Worm (Caenorhabditis elegans) whole organism, L1 larva: Measurements from ENCODE around the gene B0410.1.
A peak's percentile ranks its signal among the peaks of the same experiment; 100 is the strongest.

Experiments
- C16A3.4 ChIP-seq: fragments of 150-350 bp; optimal IDR thresholded peaks from 2 replicates; lab custom pipeline; 2014; ENCODE audit warnings: missing biosample characterization, missing genetic modification characterization
- F16B12.6 ChIP-seq: fragments of 150-350 bp; optimal IDR thresholded peaks from 2 replicates; lab custom pipeline; 2014; ENCODE audit warnings: missing biosample characterization, missing genetic modification characterization
- aha-1 ChIP-seq: fragments of 150-350 bp; optimal IDR thresholded peaks from 2 replicates; lab custom pipeline; 2014; ENCODE audit warnings: missing biosample characterization, missing genetic modification characterization
- aly-2 ChIP-seq: fragments of 150-350 bp; optimal IDR thresholded peaks from 2 replicates; lab custom pipeline; 2014; ENCODE audit warnings: missing biosample characterization, missing genetic modification characterization
- ama-1 ChIP-seq: fragments of 150-350 bp; optimal IDR thresholded peaks from 2 replicates; lab custom pipeline; 2014
- blmp-1 ChIP-seq: fragments of 150-350 bp; optimal IDR thresholded peaks from 2 replicates; lab custom pipeline; 2014; ENCODE audit warnings: missing biosample characterization, missing genetic modification characterization
- ceh-82 ChIP-seq, 3 experiments: fragments of 150-350 bp in 1 of 3; sonication (generic microtip) in 2 of 3; optimal IDR thresholded peaks; 2 replicates each; lab custom pipeline; 2014 to 2017; ENCODE audit warnings: missing biosample characterization in 3 of 3, missing genetic modification characterization in 3 of 3
- ceh-88 ChIP-seq: fragments of 200-800 bp; sonication (Bioruptor generic); IDR thresholded peaks from 2 replicates; pipeline ENCODE4 v1.3.6; 2022; ENCODE audit warnings: missing genetic modification characterization, missing compliant biosample characterization
- dpl-1 ChIP-seq, 3 experiments: fragments of 150-350 bp in 2 of 3; sonication (generic microtip) in 1 of 3; optimal IDR thresholded peaks; 2 replicates each; lab custom pipeline; 2014 to 2017; ENCODE audit warnings: missing biosample characterization in 3 of 3, missing genetic modification characterization in 3 of 3, missing genetic modification reagents in 3 of 3
- dsc-1 ChIP-seq: sonication (generic microtip); optimal IDR thresholded peaks from 2 replicates; lab custom pipeline; 2016; ENCODE audit warnings: mild to moderate bottlenecking, missing genetic modification characterization, missing compliant biosample characterization
- efl-1 ChIP-seq, 4 experiments: fragments of 150-350 bp; optimal IDR thresholded peaks in 3 of 4; peaks in 1 of 4; 1 replicate in 1 of 4; 2 replicates in 3 of 4; lab custom pipeline; 2014; ENCODE audit warnings: missing biosample characterization in 2 of 4, missing genetic modification characterization in 2 of 4, missing genetic modification reagents in 2 of 4
- efl-3 ChIP-seq: fragments of 200-800 bp; sonication (Bioruptor generic); optimal IDR thresholded peaks from 2 replicates; lab custom pipeline; 2018; ENCODE audit warnings: mild to moderate bottlenecking, missing genetic modification characterization, missing compliant biosample characterization
- egl-27 ChIP-seq, 2 experiments: fragments of 150-350 bp in 1 of 2; sonication (generic microtip); optimal IDR thresholded peaks; 3 replicates each; lab custom pipeline; 2017 to 2018; ENCODE audit warnings: missing biosample characterization in 2 of 2, missing genetic modification characterization in 2 of 2, missing genetic modification reagents in 2 of 2
- elt-2 ChIP-seq: sonication (generic microtip); optimal IDR thresholded peaks from 2 replicates; lab custom pipeline; 2016; ENCODE audit warnings: missing genetic modification characterization, mild to moderate bottlenecking, inconsistent platforms, missing compliant biosample characterization, missing genetic modification reagents
- elt-3 ChIP-seq, 6 experiments: fragments of 150-350 bp in 1 of 6; sonication (generic microtip); optimal IDR thresholded peaks; 2 replicates each; lab custom pipeline; 2017 to 2018; ENCODE audit warnings: missing biosample characterization in 6 of 6, missing genetic modification characterization in 6 of 6, inconsistent platforms in 1 of 6
- ets-5 ChIP-seq: fragments of 200-800 bp; sonication (Bioruptor generic); IDR thresholded peaks from 2 replicates; pipeline ENCODE4 v1.3.6; 2022; ENCODE audit warnings: missing genetic modification characterization, missing compliant biosample characterization
- fkh-10 ChIP-seq: sonication (generic microtip); optimal IDR thresholded peaks from 2 replicates; lab custom pipeline; 2017; ENCODE audit warnings: missing biosample characterization, missing genetic modification reagents, missing genetic modification characterization
- fos-1 ChIP-seq: fragments of 150-350 bp; optimal IDR thresholded peaks from 2 replicates; lab custom pipeline; 2014; ENCODE audit warnings: missing biosample characterization, missing genetic modification characterization
- hlh-4 ChIP-seq: sonication (generic microtip); optimal IDR thresholded peaks from 2 replicates; lab custom pipeline; 2016; ENCODE audit warnings: mild to moderate bottlenecking, missing genetic modification characterization, missing compliant biosample characterization
- hpl-2 ChIP-seq: fragments of 150-350 bp; optimal IDR thresholded peaks from 2 replicates; lab custom pipeline; 2014; ENCODE audit warnings: missing biosample characterization, missing genetic modification reagents, missing genetic modification characterization
- irx-1 ChIP-seq: sonication (generic microtip); optimal IDR thresholded peaks from 2 replicates; lab custom pipeline; 2016; ENCODE audit warnings: missing genetic modification characterization, missing compliant biosample characterization
- isw-1 ChIP-seq: fragments of 200-800 bp; sonication (Bioruptor generic); IDR thresholded peaks from 2 replicates; pipeline ENCODE4 v1.3.6; 2022; ENCODE audit warnings: missing genetic modification characterization, missing compliant biosample characterization
- jun-1 ChIP-seq: fragments of 150-350 bp; optimal IDR thresholded peaks from 2 replicates; lab custom pipeline; 2014; ENCODE audit warnings: missing biosample characterization, missing genetic modification reagents, missing genetic modification characterization
- lin-13 ChIP-seq: fragments of 150-350 bp; optimal IDR thresholded peaks from 2 replicates; lab custom pipeline; 2014; ENCODE audit warnings: missing biosample characterization, missing genetic modification reagents, missing genetic modification characterization
- lin-15B ChIP-seq: fragments of 150-350 bp; sonication (generic microtip); optimal IDR thresholded peaks from 3 replicates; lab custom pipeline; 2014; ENCODE audit warnings: missing biosample characterization, missing genetic modification characterization
- lin-39 ChIP-seq: fragments of 150-350 bp; optimal IDR thresholded peaks from 2 replicates; lab custom pipeline; 2014; ENCODE audit warnings: missing biosample characterization, missing genetic modification reagents, missing genetic modification characterization
- lsy-2 ChIP-seq, 2 experiments: fragments of 150-350 bp; optimal IDR thresholded peaks; 2 replicates each; lab custom pipeline; 2014; ENCODE audit warnings: missing biosample characterization in 2 of 2, missing genetic modification characterization in 2 of 2
- mab-9 ChIP-seq: fragments of 200-800 bp; sonication (Bioruptor generic); IDR thresholded peaks from 2 replicates; pipeline ENCODE4 v1.3.6; 2022; ENCODE audit warnings: missing genetic modification reagents, missing genetic modification characterization, missing compliant biosample characterization
- mdl-1 ChIP-seq, 2 experiments: fragments of 150-350 bp; optimal IDR thresholded peaks; 2 replicates each; lab custom pipeline; 2014 to 2017; ENCODE audit warnings: missing biosample characterization in 2 of 2, missing genetic modification characterization in 2 of 2, inconsistent platforms in 1 of 2
- mef-2 ChIP-seq: fragments of 150-350 bp; optimal IDR thresholded peaks from 2 replicates; lab custom pipeline; 2014; ENCODE audit warnings: missing biosample characterization, missing genetic modification characterization
- mep-1 ChIP-seq: fragments of 150-350 bp; optimal IDR thresholded peaks from 2 replicates; lab custom pipeline; 2014; ENCODE audit warnings: missing biosample characterization, missing genetic modification characterization
- nhr-12 ChIP-seq: sonication (generic microtip); optimal IDR thresholded peaks from 2 replicates; lab custom pipeline; 2017; ENCODE audit warnings: missing biosample characterization, missing genetic modification characterization
- nhr-20 ChIP-seq: sonication (generic microtip); optimal IDR thresholded peaks from 2 replicates; lab custom pipeline; 2016; ENCODE audit warnings: mild to moderate bottlenecking, missing genetic modification characterization, missing compliant biosample characterization
- nhr-237 ChIP-seq: fragments of 150-350 bp; optimal IDR thresholded peaks from 2 replicates; lab custom pipeline; 2014; ENCODE audit warnings: missing biosample characterization, missing genetic modification characterization
- nhr-71 ChIP-seq: sonication (generic microtip); optimal IDR thresholded peaks from 2 replicates; lab custom pipeline; 2016; ENCODE audit warnings: mild to moderate bottlenecking, missing genetic modification characterization, moderate library complexity, missing compliant biosample characterization
- nhr-84 ChIP-seq: sonication (generic microtip); optimal IDR thresholded peaks from 2 replicates; lab custom pipeline; 2017; ENCODE audit warnings: missing biosample characterization, missing genetic modification characterization
- nhr-85 ChIP-seq: sonication (generic microtip); peaks from one replicate; lab custom pipeline; 2016; ENCODE audit warnings: missing genetic modification characterization, inconsistent platforms, missing compliant biosample characterization
- skn-1 ChIP-seq: fragments of 150-350 bp; optimal IDR thresholded peaks from 2 replicates; lab custom pipeline; 2014; ENCODE audit warnings: missing biosample characterization, missing genetic modification characterization
- snu-23 ChIP-seq: sonication (generic microtip); optimal IDR thresholded peaks from 2 replicates; lab custom pipeline; 2016; ENCODE audit warnings: missing genetic modification characterization, missing compliant biosample characterization
- sox-4 ChIP-seq: sonication (generic microtip); optimal IDR thresholded peaks from 2 replicates; lab custom pipeline; 2016; ENCODE audit warnings: missing genetic modification characterization, missing compliant biosample characterization
- sup-37 ChIP-seq: fragments of 200-800 bp; sonication (Bioruptor generic); optimal IDR thresholded peaks from 2 replicates; lab custom pipeline; 2018; ENCODE audit warnings: mild to moderate bottlenecking, missing genetic modification characterization, missing compliant biosample characterization
- unc-130 ChIP-seq: fragments of 150-350 bp; optimal IDR thresholded peaks from 2 replicates; lab custom pipeline; 2017; ENCODE audit warnings: missing biosample characterization, missing genetic modification characterization, inconsistent platforms
- unc-62 ChIP-seq: fragments of 150-350 bp; optimal IDR thresholded peaks from 2 replicates; lab custom pipeline; 2014; ENCODE audit warnings: missing biosample characterization, missing genetic modification reagents, missing genetic modification characterization
- unc-98 ChIP-seq: fragments of 200-800 bp; sonication (Bioruptor generic); IDR thresholded peaks from 2 replicates; pipeline ENCODE4 v1.3.6; 2022; ENCODE audit warnings: missing genetic modification characterization, missing compliant biosample characterization
- xbp-1 ChIP-seq: sonication (generic microtip); optimal IDR thresholded peaks from 2 replicates; lab custom pipeline; 2016; ENCODE audit warnings: missing genetic modification characterization, missing compliant biosample characterization
- ztf-11 ChIP-seq, 2 experiments: sonication (generic microtip); optimal IDR thresholded peaks; 2 replicates each; lab custom pipeline; 2016 to 2017; ENCODE audit warnings: missing genetic modification characterization in 2 of 2, missing biosample characterization in 1 of 2, missing compliant biosample characterization in 1 of 2
- ztf-4 ChIP-seq: fragments of 150-350 bp; optimal IDR thresholded peaks from 2 replicates; lab custom pipeline; 2014; ENCODE audit warnings: missing biosample characterization, missing genetic modification characterization

B0410.1 gene

DNA sequence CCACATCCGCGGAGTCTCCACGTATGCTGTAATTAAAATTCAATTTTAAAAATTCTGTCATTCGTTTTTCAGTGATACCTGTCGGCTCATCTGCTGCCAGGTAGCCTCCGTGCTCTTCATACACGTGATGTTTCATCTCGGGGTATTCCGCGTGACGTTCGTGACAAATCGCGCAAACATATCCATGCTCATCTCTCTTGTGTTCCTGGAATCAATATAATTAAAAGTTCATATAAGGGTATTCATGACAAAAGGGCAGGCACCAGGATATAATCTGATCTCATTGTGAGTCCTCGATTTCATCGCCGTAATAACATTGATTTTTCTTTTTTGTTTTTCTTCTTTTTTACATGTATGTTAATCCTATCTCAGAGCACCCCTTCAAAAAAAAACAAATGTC lies 40.4 kb upstream of the B0410.1 start (continued):
- no peak for TF ChIP-seq efl-3
- TF ChIP-seq unc-62 (GFP tag; lab: Kevin White, UChicago): no peak
- no peak for TF ChIP-seq elt-2 (tag; lab: Kevin White, UChicago)
- no peak for TF ChIP-seq lsy-2 (tag; optimal IDR thresholded peaks at IDR 0.05; lab: Kevin White, UChicago)
- no peak for TF ChIP-seq unc-98 (GFP tag; lab: Robert Waterston, UW)
- TF ChIP-seq sup-37: no peak
- peak; percentile 94 for TF ChIP-seq dsc-1
- no peak for TF ChIP-seq fkh-10 (GFP tag; lab: Kevin White, UChicago)
- no peak for TF ChIP-seq snu-23 (GFP tag; lab: Kevin White, UChicago)
- TF ChIP-seq mef-2: no peak
- TF ChIP-seq jun-1: no peak
- no peak for TF ChIP-seq mdl-1 (tag; optimal IDR thresholded peaks at IDR 0.05; lab: Kevin White, UChicago)
- TF ChIP-seq aha-1 (tag; lab: Kevin White, UChicago): no peak
- no peak for TF ChIP-seq unc-130
- no peak for TF ChIP-seq mep-1 (tag; lab: Kevin White, UChicago)
- no peak for TF ChIP-seq ets-5 (GFP tag; lab: Robert Waterston, UW)
- no peak for TF ChIP-seq lin-15B (tag; lab: Kevin White, UChicago)
- peak; percentile 49 for TF ChIP-seq sox-4 (tag; lab: Kevin White, UChicago)
- TF ChIP-seq isw-1 (GFP tag; lab: Robert Waterston, UW): no peak
- peak; percentile 2 for TF ChIP-seq xbp-1 (tag; lab: Kevin White, UChicago)
- TF ChIP-seq mab-9 (GFP tag; lab: Robert Waterston, UW): no peak
- no peak for TF ChIP-seq C16A3.4 (tag; lab: Kevin White, UChicago)
- no peak for TF ChIP-seq nhr-237 (tag; lab: Kevin White, UChicago)
- no peak for TF ChIP-seq fos-1
- TF ChIP-seq elt-3 (tag; optimal IDR thresholded peaks at IDR 0.05; lab: Kevin White, UChicago): no peak
- no peak for TF ChIP-seq irx-1
- TF ChIP-seq ceh-82 (tag; optimal IDR thresholded peaks at IDR 0.05; lab: Kevin White, UChicago): no peak
- no peak for TF ChIP-seq ztf-11 (tag; optimal IDR thresholded peaks at IDR 0.05; lab: Kevin White, UChicago)
- no peak for TF ChIP-seq lin-39 (tag; lab: Kevin White, UChicago)
- no peak for TF ChIP-seq nhr-85 (tag; lab: Kevin White, UChicago)
- no peak for TF ChIP-seq nhr-20 (tag; lab: Kevin White, UChicago)
- TF ChIP-seq dpl-1 (GFP tag; optimal IDR thresholded peaks at IDR 0.05; lab: Kevin White, UChicago): no peak
- TF ChIP-seq hpl-2 (GFP tag; lab: Kevin White, UChicago): no peak
- TF ChIP-seq aly-2 (tag; lab: Kevin White, UChicago): no peak
- TF ChIP-seq hlh-4 (tag; lab: Kevin White, UChicago): no peak
- no peak for TF ChIP-seq egl-27 (tag; optimal IDR thresholded peaks at IDR 0.05; lab: Kevin White, UChicago)
- no peak for TF ChIP-seq lin-13 (GFP tag; lab: Kevin White, UChicago)
- no peak for TF ChIP-seq blmp-1 (tag; lab: Kevin White, UChicago)
- peak; percentile 52 for TF ChIP-seq nhr-71 (tag; lab: Kevin White, UChicago)
- no peak for TF ChIP-seq ceh-88 (GFP tag; lab: Robert Waterston, UW)
- TF ChIP-seq ztf-4 (tag; lab: Kevin White, UChicago): peak; percentile 35
- TF ChIP-seq ama-1: no peak
- TF ChIP-seq F16B12.6 (tag; lab: Kevin White, UChicago): no peak
- TF ChIP-seq nhr-12 (tag; lab: Kevin White, UChicago): no peak
- no peak for TF ChIP-seq nhr-84 (tag; lab: Kevin White, UChicago)
- TF ChIP-seq skn-1 (tag; lab: Kevin White, UChicago): no peak
- TF ChIP-seq efl-1 (optimal IDR thresholded peaks at IDR 0.05; lab: Kevin White, UChicago): no peak
- TF ChIP-seq efl-1 (GFP tag; optimal IDR thresholded peaks at IDR 0.05 in 1 of 2; lab: Kevin White, UChicago): peak in 1 of 2 experiments; percentile 70
